Worm (Caenorhabditis elegans): ENCODE measurements around the gene mrpl-53.

- TF ChIP-seq klf-2 (GFP tag; conservative IDR thresholded peaks at IDR 0.05) = no peak
- no peak for TF ChIP-seq flt-1 (GFP tag; IDR thresholded peaks at IDR 0.05)
- TF ChIP-seq cog-1 (tag; optimal IDR thresholded peaks at IDR 0.05) = no peak
- no peak for TF ChIP-seq T22C8.4 (GFP tag; IDR thresholded peaks at IDR 0.05)
Measured at ce11 chrII:9592737-9593136, 4.7 kb upstream of the mrpl-53 start, which contains the start of gene parp-2.
